Worm (Caenorhabditis elegans): Measurements from ENCODE around the gene C27B7.7.

DNA sequence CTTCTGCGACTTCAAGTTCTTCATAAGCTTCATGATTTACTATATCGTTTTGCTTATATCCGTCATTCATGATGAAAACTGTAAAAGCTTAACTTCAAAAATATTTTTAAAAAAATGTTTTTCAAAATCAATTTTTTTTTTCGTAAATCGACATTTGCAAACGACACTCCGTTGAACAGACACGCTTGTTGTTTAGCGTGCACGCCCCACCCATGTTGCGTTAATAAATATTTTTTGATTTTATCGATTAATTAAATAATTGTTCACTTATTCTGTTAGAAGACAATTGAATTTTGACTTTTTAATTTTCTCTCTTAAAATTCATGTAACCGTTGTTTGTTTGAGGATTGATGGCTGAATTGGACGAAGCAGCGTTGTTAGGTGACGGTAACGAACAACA, 19.1 kb downstream of the C27B7.7 start, which contains the start of the genes D1046.2 and cfim-2:
- TF ChIP-seq madf-8 (GFP tag; conservative IDR thresholded peaks at IDR 0.05) (no peak), B0261.1 (tag; optimal IDR thresholded peaks at IDR 0.05) (no peak), unc-62 (GFP tag; optimal IDR thresholded peaks at IDR 0.05) (no peak), lir-1 (GFP tag; conservative IDR thresholded peaks at IDR 0.05) (no peak), aptf-2 (GFP tag; conservative IDR thresholded peaks at IDR 0.05) (no peak), atf-7 (tag; optimal IDR thresholded peaks at IDR 0.05) (no peak), snpc-4 (GFP tag; optimal IDR thresholded peaks at IDR 0.05) (no peak), snpc-4 (tag; optimal IDR thresholded peaks at IDR 0.05) (no peak), F37B4.10 (GFP tag; IDR thresholded peaks at IDR 0.05) (no peak), athp-1 (tag; optimal IDR thresholded peaks at IDR 0.05) (no peak)
